Fruit fly (Drosophila melanogaster): Measurements from ENCODE around the gene rdgC.
A peak's percentile ranks its signal among the peaks of the same experiment; 100 is the strongest.

The rdgC gene

DNA sequence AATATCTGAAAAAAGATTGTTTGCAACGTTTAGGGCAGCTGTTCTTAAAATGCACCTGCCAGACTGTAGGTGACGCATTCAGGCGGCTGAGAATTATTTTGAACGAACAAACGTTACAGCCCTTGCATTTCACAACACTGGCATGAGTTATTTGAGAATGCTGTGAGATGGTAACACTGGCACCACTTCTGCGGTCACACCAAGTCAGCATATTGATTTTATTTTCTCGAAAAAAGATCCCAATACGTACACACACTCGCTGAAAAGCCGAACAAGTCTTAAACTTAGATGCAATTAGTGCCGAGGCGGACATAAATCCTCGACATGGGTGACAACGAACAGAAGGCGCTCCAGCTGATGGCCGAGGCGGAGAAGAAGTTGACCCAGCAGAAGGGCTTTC is 65.6 kb downstream of the rdgC start, which contains the start of gene alphaSnap (continued):
- TF ChIP-seq CG15269 (tag; optimal IDR thresholded peaks at IDR 0.05) (no peak), CG5245 (GFP tag; optimal IDR thresholded peaks at IDR 0.05) (no peak), aop (GFP tag; IDR thresholded peaks at IDR 0.05) (no peak), CG3281 (GFP tag; optimal IDR thresholded peaks at IDR 0.05) (no peak), Sin3A (optimal IDR thresholded peaks at IDR 0.05) (peak; percentile 45), CG12219 (GFP tag; optimal IDR thresholded peaks at IDR 0.05) (no peak), unc-4 (GFP tag; IDR thresholded peaks at IDR 0.05; ENCODE audit: partially characterized antibody) (0 out of 2 replicates have a peak, but pooled peaks have one; percentile 40), CG14014 (GFP tag; IDR thresholded peaks at IDR 0.05) (no peak; the same call in 1 of the 2 replicates), CG7786 (GFP tag; optimal IDR thresholded peaks at IDR 0.05) (peak; percentile 36), CHES-1-like (GFP tag; optimal IDR thresholded peaks at IDR 0.05) (peak; percentile 18), nmo (GFP tag; optimal IDR thresholded peaks at IDR 0.05) (peak; percentile 51), CG10979 (tag; optimal IDR thresholded peaks at IDR 0.05) (peak; percentile 9), CG30431 (GFP tag; optimal IDR thresholded peaks at IDR 0.05) (no peak), CG6654 (GFP tag; optimal IDR thresholded peaks at IDR 0.05) (no peak), Blimp-1 (GFP tag; optimal IDR thresholded peaks at IDR 0.05) (no peak), CG10959 (GFP tag; IDR thresholded peaks at IDR 0.05) (no peak), CG10321 (GFP tag; IDR thresholded peaks at IDR 0.05) (no peak), CG13424 (tag; optimal IDR thresholded peaks at IDR 0.05) (peak; percentile 11), usp (GFP tag; optimal IDR thresholded peaks at IDR 0.05) (no peak), Bteb2 (GFP tag; optimal IDR thresholded peaks at IDR 0.05) (peak; percentile 33), eve (GFP tag; optimal IDR thresholded peaks at IDR 0.05) (no peak), emc (GFP tag; optimal IDR thresholded peaks at IDR 0.05) (no peak)

Data from whole organism, embryonic.